Worm (Caenorhabditis elegans): Measurements from ENCODE around the gene B0218.5.
"Not testable (repeated sequence)": the region's sequence is repeated elsewhere in the genome, so short reads cannot be mapped to it uniquely, and the experiment has no call there.

DNA sequence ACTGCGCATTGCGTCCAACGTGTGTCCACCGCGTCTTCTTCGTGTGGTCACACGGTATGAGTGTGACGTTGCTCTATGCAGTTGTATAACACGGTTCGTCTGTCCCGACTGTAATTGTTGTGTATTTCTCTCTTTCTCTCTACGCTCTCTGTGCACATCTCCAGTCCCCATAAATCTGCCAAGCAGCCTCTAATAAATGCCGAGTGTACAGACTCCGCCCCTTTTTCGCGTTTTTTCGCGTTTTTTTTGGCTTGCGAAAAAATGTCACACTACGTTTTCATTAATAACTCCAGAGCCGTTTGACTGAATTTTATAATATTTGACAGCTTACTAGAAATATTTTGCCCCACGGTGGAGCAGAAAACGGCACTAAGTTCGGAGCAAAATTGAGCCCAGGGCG, 34.7 kb downstream of the B0218.5 start, which contains the start of gene erp-44.3:
- TF ChIP-seq him-1, W03F9.2, dao-5 (tag; optimal IDR thresholded peaks at IDR 0.05): not testable (repeated sequence)

All from whole organism, L4/young adult.